Worm (Caenorhabditis elegans): ENCODE measurements around the gene B0507.9.

B0507.9 gene

ce11 chrV:8768481-8768959, 2.7 kb upstream of the B0507.9 start, which contains the start of gene B0507.3 (continued):
- TF ChIP-seq nhr-67 (tag; optimal IDR thresholded peaks at IDR 0.05) (no peak), nhr-28 (tag; optimal IDR thresholded peaks at IDR 0.05) (no peak), nhr-76 (tag; optimal IDR thresholded peaks at IDR 0.05) (no peak), nhr-237 (tag; optimal IDR thresholded peaks at IDR 0.05) (no peak), mml-1 (tag; optimal IDR thresholded peaks at IDR 0.05) (no peak), ZK546.5 (tag; optimal IDR thresholded peaks at IDR 0.05) (no peak), ceh-82 (tag; optimal IDR thresholded peaks at IDR 0.05) (no peak), unc-39 (tag; optimal IDR thresholded peaks at IDR 0.05) (no peak), nhr-77 (tag; optimal IDR thresholded peaks at IDR 0.05) (no peak), elt-1 (tag; optimal IDR thresholded peaks at IDR 0.05) (no peak), ztf-4 (tag; optimal IDR thresholded peaks at IDR 0.05) (no peak)

- TF ChIP-seq nfya-1 (tag; optimal IDR thresholded peaks at IDR 0.05; ENCODE audit: insufficient read depth), result no peak
- TF ChIP-seq pqm-1 (tag; optimal IDR thresholded peaks at IDR 0.05), result peak; percentile 89
- peak; percentile 87 for TF ChIP-seq elt-2 (tag; optimal IDR thresholded peaks at IDR 0.05)
- TF ChIP-seq pha-4 (tag; optimal IDR thresholded peaks at IDR 0.05), result peak; percentile 76
Observed at ce11 chrV:8767493-8767892, 1.7 kb upstream of the B0507.9 start.

- TF ChIP-seq pqm-1 (tag; optimal IDR thresholded peaks at IDR 0.05), result no peak
- TF ChIP-seq pha-4 (tag; optimal IDR thresholded peaks at IDR 0.05), result no peak
- TF ChIP-seq mdl-1 (tag; optimal IDR thresholded peaks at IDR 0.05), result no peak
- no peak for TF ChIP-seq lin-15B (tag; optimal IDR thresholded peaks at IDR 0.05)
- TF ChIP-seq nhr-28 (tag; optimal IDR thresholded peaks at IDR 0.05), result no peak
- TF ChIP-seq aly-2 (tag; optimal IDR thresholded peaks at IDR 0.05), result no peak
- TF ChIP-seq ceh-9 (tag; optimal IDR thresholded peaks at IDR 0.05), result no peak
- TF ChIP-seq ztf-11 (tag; optimal IDR thresholded peaks at IDR 0.05), result no peak
- TF ChIP-seq nhr-11 (tag; optimal IDR thresholded peaks at IDR 0.05), result no peak
- TF ChIP-seq nhr-23 (tag; optimal IDR thresholded peaks at IDR 0.05), result no peak
- no peak for TF ChIP-seq fkh-10 (GFP tag; optimal IDR thresholded peaks at IDR 0.05)
- TF ChIP-seq nhr-25 (tag; optimal IDR thresholded peaks at IDR 0.05), result no peak
- TF ChIP-seq ZK546.5 (tag; optimal IDR thresholded peaks at IDR 0.05), result no peak
- no peak for TF ChIP-seq eor-1 (tag; optimal IDR thresholded peaks at IDR 0.05)
- no peak for TF ChIP-seq R02D3.7 (tag; optimal IDR thresholded peaks at IDR 0.05)
- no peak for TF ChIP-seq ztf-4 (tag; optimal IDR thresholded peaks at IDR 0.05)
Observed at ce11 chrV:8767041-8767440, 1.2 kb upstream of the B0507.9 start.

DNA sequence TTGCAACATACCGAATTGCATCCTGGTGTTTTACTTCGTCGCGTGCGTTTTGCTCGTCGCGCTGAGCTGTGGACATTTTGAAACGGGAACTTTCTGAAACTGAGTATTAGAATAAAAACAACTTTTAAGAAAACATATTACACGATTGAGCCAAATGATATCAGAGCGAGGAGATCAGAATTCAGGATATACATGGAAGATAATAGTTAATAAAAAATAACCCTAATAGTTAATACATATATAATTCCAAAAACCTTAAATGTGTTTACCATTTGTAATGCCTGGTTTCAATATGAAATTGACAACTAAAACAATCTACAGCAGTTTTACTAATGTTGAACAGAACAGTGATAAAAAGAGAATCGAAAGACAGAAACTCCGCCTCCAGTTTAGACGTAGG, 3.0 kb downstream of the B0507.9 start, which contains the start of gene B0507.8:
TSS of gene B0507.8 (minus strand) at position 101 of the 400 bp plus-strand sequence.
- no peak for TF ChIP-seq elt-1 (tag; optimal IDR thresholded peaks at IDR 0.05)
- no peak for TF ChIP-seq jun-1 (tag; optimal IDR thresholded peaks at IDR 0.05)
- TF ChIP-seq nhr-67 (tag; optimal IDR thresholded peaks at IDR 0.05), result no peak
- TF ChIP-seq nhr-76 (tag; optimal IDR thresholded peaks at IDR 0.05), result no peak
- no peak for TF ChIP-seq mdl-1 (tag; optimal IDR thresholded peaks at IDR 0.05)
- TF ChIP-seq ama-1 (optimal IDR thresholded peaks at IDR 0.05), result no peak
- no peak for TF ChIP-seq skn-1 (tag; optimal IDR thresholded peaks at IDR 0.05)
- TF ChIP-seq nhr-23 (tag; optimal IDR thresholded peaks at IDR 0.05), result no peak
- no peak for TF ChIP-seq ceh-9 (tag; optimal IDR thresholded peaks at IDR 0.05)
- TF ChIP-seq nfya-1 (tag; optimal IDR thresholded peaks at IDR 0.05; ENCODE audit: insufficient read depth), result no peak
- TF ChIP-seq fkh-2 (tag; optimal IDR thresholded peaks at IDR 0.05), result no peak
- no peak for TF ChIP-seq daf-12 (tag; optimal IDR thresholded peaks at IDR 0.05)
- no peak for TF ChIP-seq ZK546.5 (tag; optimal IDR thresholded peaks at IDR 0.05)
- no peak for TF ChIP-seq pha-4 (tag; optimal IDR thresholded peaks at IDR 0.05)
- TF ChIP-seq snpc-4 (tag; optimal IDR thresholded peaks at IDR 0.05), result no peak
- no peak for TF ChIP-seq elt-2 (tag; optimal IDR thresholded peaks at IDR 0.05)

DNA sequence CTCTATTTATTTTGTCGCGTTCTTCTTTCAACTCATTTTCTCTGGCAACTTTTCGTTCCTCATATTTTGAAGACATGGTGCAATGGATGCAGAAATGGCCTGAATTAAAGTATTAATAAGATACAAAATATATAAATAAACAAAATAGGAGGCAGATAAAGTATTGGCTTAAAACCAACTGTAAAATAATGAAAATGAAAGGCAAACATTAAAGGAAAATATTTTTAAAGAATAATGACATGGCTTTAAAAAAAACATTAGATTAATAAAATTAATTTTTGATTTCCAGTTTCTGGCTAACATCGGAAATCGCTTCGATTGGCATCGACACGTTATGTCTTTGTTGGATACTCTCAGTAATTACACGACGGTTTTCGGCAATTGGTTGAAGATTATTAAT, 5.4 kb downstream of the B0507.9 start, which contains the start of gene ddn-1:
TSS of gene ddn-1 (minus strand) at position 101 of the 400 bp plus-strand sequence.
- TF ChIP-seq egl-5 (tag; optimal IDR thresholded peaks at IDR 0.05) (no peak), mml-1 (tag; optimal IDR thresholded peaks at IDR 0.05) (no peak), nhr-25 (tag; optimal IDR thresholded peaks at IDR 0.05) (no peak), lin-39 (tag; optimal IDR thresholded peaks at IDR 0.05) (no peak), skn-1 (tag; optimal IDR thresholded peaks at IDR 0.05) (no peak), nhr-12 (tag; optimal IDR thresholded peaks at IDR 0.05) (no peak), nhr-23 (tag; optimal IDR thresholded peaks at IDR 0.05) (no peak), unc-39 (tag; optimal IDR thresholded peaks at IDR 0.05) (no peak), mdl-1 (tag; optimal IDR thresholded peaks at IDR 0.05) (no peak), lin-15B (tag; optimal IDR thresholded peaks at IDR 0.05) (no peak), fkh-10 (GFP tag; optimal IDR thresholded peaks at IDR 0.05) (no peak)

Measured in whole organism, L3 larva.